Fruit fly (Drosophila melanogaster): ENCODE measurements around the gene Pdss2.

Pdss2 gene

DNA sequence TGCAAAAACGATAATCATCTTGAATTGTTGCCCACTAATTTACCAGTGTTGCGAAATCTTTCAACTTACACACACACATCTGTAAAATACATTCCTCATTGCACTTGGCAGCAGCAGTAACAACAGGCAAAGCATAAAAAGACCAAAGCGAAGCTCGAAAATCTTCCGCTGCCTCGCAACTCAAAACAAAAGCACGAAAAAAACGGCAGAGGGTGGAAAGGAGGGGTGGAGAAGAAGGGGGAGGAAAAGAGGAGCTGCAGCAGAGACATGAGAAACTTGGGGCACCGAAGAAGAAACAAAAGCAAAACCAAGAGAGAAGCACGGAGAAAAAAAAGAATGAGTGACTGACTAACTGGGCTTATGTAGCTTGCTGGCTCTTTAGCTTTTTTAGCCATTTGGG, 14.2 kb upstream of the Pdss2 start:
- peak; percentile 12 for TF ChIP-seq cg (GFP tag; optimal IDR thresholded peaks at IDR 0.05)
- peak; percentile 36; the same call in 1 of the 2 replicates for TF ChIP-seq ttk (GFP tag; IDR thresholded peaks at IDR 0.05)
- 0 out of 2 replicates have a peak, but pooled peaks have one; percentile 36 for TF ChIP-seq rib (GFP tag; IDR thresholded peaks at IDR 0.05)
- TF ChIP-seq crol (GFP tag; IDR thresholded peaks at IDR 0.05), result peak; percentile 87
- peak; percentile 17 for TF ChIP-seq psq (GFP tag; optimal IDR thresholded peaks at IDR 0.05)
- no peak for TF ChIP-seq run (tag; optimal IDR thresholded peaks at IDR 0.05)
- peak in 1 of 3 experiments; percentile 5 for TF ChIP-seq Stat92E (GFP tag; optimal IDR thresholded peaks at IDR 0.05)
- TF ChIP-seq sc (optimal IDR thresholded peaks at IDR 0.05), result no peak
- no peak for TF ChIP-seq sc (GFP tag; optimal IDR thresholded peaks at IDR 0.05)
- TF ChIP-seq CG12236 (GFP tag; optimal IDR thresholded peaks at IDR 0.05), result no peak
- TF ChIP-seq sqz (GFP tag; optimal IDR thresholded peaks at IDR 0.05), result peak; percentile 59
- peak; percentile 8 for TF ChIP-seq kni (GFP tag; optimal IDR thresholded peaks at IDR 0.05)
- TF ChIP-seq nom (GFP tag; optimal IDR thresholded peaks at IDR 0.05), result peak; percentile 70

DNA sequence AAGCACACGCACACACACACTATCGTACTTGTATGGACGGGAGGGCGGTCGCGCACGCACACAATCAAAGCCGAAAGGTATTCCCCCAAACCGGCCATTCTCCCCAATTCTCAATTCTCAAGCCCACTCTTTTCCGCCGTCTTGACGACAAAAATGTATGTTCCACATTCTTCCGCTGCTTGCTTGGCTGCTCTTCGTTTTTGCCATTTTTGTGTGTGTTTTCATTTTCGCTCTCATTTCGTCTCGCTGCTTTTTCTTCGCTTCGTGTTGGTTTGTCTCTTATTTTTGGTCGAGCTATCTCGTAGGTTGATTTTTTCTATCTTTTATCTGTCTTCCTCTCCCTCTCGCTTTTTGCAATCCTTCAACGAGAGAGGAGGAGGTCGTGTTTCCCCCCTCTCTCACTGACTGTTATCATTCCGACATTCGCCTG, 13.2 kb upstream of the Pdss2 start:
- no peak for TF ChIP-seq sens-2 (GFP tag; IDR thresholded peaks at IDR 0.05)
- TF ChIP-seq zf30C (GFP tag; optimal IDR thresholded peaks at IDR 0.05), result no peak
- TF ChIP-seq grn (GFP tag; optimal IDR thresholded peaks at IDR 0.05), result peak; percentile 39
- TF ChIP-seq Sin3A (optimal IDR thresholded peaks at IDR 0.05), result no peak
- TF ChIP-seq psq (GFP tag; optimal IDR thresholded peaks at IDR 0.05), result no peak
- TF ChIP-seq gce (GFP tag; IDR thresholded peaks at IDR 0.05), result no peak
- no peak for TF ChIP-seq CG18599 (GFP tag; optimal IDR thresholded peaks at IDR 0.05)
- TF ChIP-seq CG10366 (GFP tag; IDR thresholded peaks at IDR 0.05), result no peak
- 0 out of 4 replicates have a peak, but pooled peaks have one; percentile 14 for TF ChIP-seq Dll (GFP tag; IDR thresholded peaks at IDR 0.05; ENCODE audit: partially characterized antibody)
- TF ChIP-seq sens (GFP tag), result peak; percentile 5
- TF ChIP-seq sd (tag; optimal IDR thresholded peaks at IDR 0.05), result peak; percentile 97
- TF ChIP-seq aop (GFP tag; IDR thresholded peaks at IDR 0.05), result no peak
- TF ChIP-seq CG2202 (tag; optimal IDR thresholded peaks at IDR 0.05), result no peak
- no peak for TF ChIP-seq CG10321 (GFP tag; IDR thresholded peaks at IDR 0.05)
- TF ChIP-seq CG31224 (GFP tag; IDR thresholded peaks at IDR 0.05), result no peak
- TF ChIP-seq salm (tag; optimal IDR thresholded peaks at IDR 0.05), result no peak
- no peak for TF ChIP-seq CG6689 (GFP tag; IDR thresholded peaks at IDR 0.05)
- TF ChIP-seq crc (GFP tag; optimal IDR thresholded peaks at IDR 0.05), result no peak
- no peak for TF ChIP-seq Dek (tag; optimal IDR thresholded peaks at IDR 0.05)
- 0 out of 3 replicates have a peak, but pooled peaks have one; percentile 33 for TF ChIP-seq CG2199 (GFP tag; IDR thresholded peaks at IDR 0.05)
- TF ChIP-seq CG34376 (GFP tag; optimal IDR thresholded peaks at IDR 0.05), result no peak
- no peak for TF ChIP-seq CG18262 (tag; optimal IDR thresholded peaks at IDR 0.05)
- peak; percentile 22 for TF ChIP-seq CG13894 (tag; optimal IDR thresholded peaks at IDR 0.05)
- no peak for TF ChIP-seq CG10209 (GFP tag; optimal IDR thresholded peaks at IDR 0.05)
- no peak for TF ChIP-seq toy (GFP tag; IDR thresholded peaks at IDR 0.05)
- no peak for TF ChIP-seq CG4282 (GFP tag; optimal IDR thresholded peaks at IDR 0.05)
- TF ChIP-seq Dp (GFP tag; optimal IDR thresholded peaks at IDR 0.05), result no peak
- no peak for TF ChIP-seq dpn (GFP tag; optimal IDR thresholded peaks at IDR 0.05)
- TF ChIP-seq CG34422 (GFP tag; IDR thresholded peaks at IDR 0.05), result 0 out of 3 replicates have a peak, but pooled peaks have one; percentile 14
- peak; percentile 34 to 83 for TF ChIP-seq Trl (optimal IDR thresholded peaks at IDR 0.05)
- no peak for TF ChIP-seq Trl (GFP tag; optimal IDR thresholded peaks at IDR 0.05)
- peak; percentile 28 for TF ChIP-seq sug (tag; optimal IDR thresholded peaks at IDR 0.05)
- peak; percentile 18 for TF ChIP-seq kni (GFP tag; optimal IDR thresholded peaks at IDR 0.05)
- TF ChIP-seq CG17802 (tag; optimal IDR thresholded peaks at IDR 0.05), result no peak
- TF ChIP-seq crol (GFP tag; IDR thresholded peaks at IDR 0.05), result peak; percentile 64; the same call in 1 of the 2 replicates
- TF ChIP-seq NK7.1 (GFP tag; optimal IDR thresholded peaks at IDR 0.05), result no peak
- TF ChIP-seq CG4360 (GFP tag; IDR thresholded peaks at IDR 0.05), result no peak
- TF ChIP-seq abd-A (tag; optimal IDR thresholded peaks at IDR 0.05), result peak; percentile 3
- no peak for TF ChIP-seq CG4617 (GFP tag; optimal IDR thresholded peaks at IDR 0.05; ENCODE audit: borderline replicate concordance)
- TF ChIP-seq so (GFP tag; IDR thresholded peaks at IDR 0.05), result no peak
